Worm (Caenorhabditis elegans): ENCODE results near the gene ugt-45.

ugt-45 gene

ce11 chrIV:3743748-3744147 is 7.2 kb downstream of the ugt-45 start, which contains the start of gene siah-1 (continued):
- TF ChIP-seq rpc-1 (optimal IDR thresholded peaks at IDR 0.05) (no peak), rpc-1 (tag; optimal IDR thresholded peaks at IDR 0.05) (no peak), nhr-90 (tag; optimal IDR thresholded peaks at IDR 0.05) (no peak), let-607 (tag; optimal IDR thresholded peaks at IDR 0.05) (no peak), lin-40 (tag; optimal IDR thresholded peaks at IDR 0.05) (no peak), F37B4.10 (GFP tag; IDR thresholded peaks at IDR 0.05) (no peak), hsf-1 (GFP tag; IDR thresholded peaks at IDR 0.05) (no peak), him-1 (tag; optimal IDR thresholded peaks at IDR 0.05) (no peak), rcor-1 (GFP tag; IDR thresholded peaks at IDR 0.05) (no peak), ets-4 (GFP tag; optimal IDR thresholded peaks at IDR 0.05) (no peak), C06A6.2 (GFP tag; conservative IDR thresholded peaks at IDR 0.05) (no peak), egrh-3 (GFP tag; IDR thresholded peaks at IDR 0.05) (no peak), sea-2 (GFP tag; IDR thresholded peaks at IDR 0.05) (no peak), lin-54 (GFP tag; optimal IDR thresholded peaks at IDR 0.05) (no peak), zfh-2 (GFP tag; conservative IDR thresholded peaks at IDR 0.05) (0 out of 2 replicates have a peak, but pooled peaks have one; percentile 34), let-526 (GFP tag; IDR thresholded peaks at IDR 0.05) (0 out of 2 replicates have a peak, but pooled peaks have one; percentile 12), pbrm-1 (GFP tag; IDR thresholded peaks at IDR 0.05) (no peak), ztf-18 (tag; optimal IDR thresholded peaks at IDR 0.05) (no peak), ZK185.1 (tag; optimal IDR thresholded peaks at IDR 0.05; ENCODE audit: poor library complexity, severe bottlenecking) (no peak), dox-1 (GFP tag; IDR thresholded peaks at IDR 0.05) (0 out of 2 replicates have a peak, but pooled peaks have one; percentile 11), lsl-1 (GFP tag; optimal IDR thresholded peaks at IDR 0.05) (no peak), efl-1 (GFP tag; optimal IDR thresholded peaks at IDR 0.05) (no peak), atf-7 (tag; optimal IDR thresholded peaks at IDR 0.05) (no peak), F39B2.1 (GFP tag; IDR thresholded peaks at IDR 0.05) (no peak), zim-3 (tag; optimal IDR thresholded peaks at IDR 0.05) (no peak), ztf-26 (tag; optimal IDR thresholded peaks at IDR 0.05) (no peak), aptf-2 (GFP tag; conservative IDR thresholded peaks at IDR 0.05) (no peak)

- TF ChIP-seq B0261.1 (tag; optimal IDR thresholded peaks at IDR 0.05), result no peak
- TF ChIP-seq somi-1 (GFP tag; optimal IDR thresholded peaks at IDR 0.05), result peak; percentile 72
- no peak for TF ChIP-seq repo-1 (tag; optimal IDR thresholded peaks at IDR 0.05)
- TF ChIP-seq lin-40 (tag; optimal IDR thresholded peaks at IDR 0.05), result peak; percentile 60
- peak; percentile 75 for TF ChIP-seq attf-5 (GFP tag; optimal IDR thresholded peaks at IDR 0.05)
- TF ChIP-seq gei-17 (GFP tag; optimal IDR thresholded peaks at IDR 0.05), result peak; percentile 39
- 0 out of 2 replicates have a peak, but pooled peaks have one; percentile 24 for TF ChIP-seq hmg-20 (GFP tag; IDR thresholded peaks at IDR 0.05)
- peak; percentile 32 for TF ChIP-seq atf-7 (tag; optimal IDR thresholded peaks at IDR 0.05)
- peak in 1 of 3 experiments; percentile 49 for TF ChIP-seq lin-35 (GFP tag; optimal IDR thresholded peaks at IDR 0.05)
- no peak for TF ChIP-seq F55B11.4 (tag; optimal IDR thresholded peaks at IDR 0.05; ENCODE audit: borderline replicate concordance, insufficient read depth)
- TF ChIP-seq tbp1 (GFP tag; optimal IDR thresholded peaks at IDR 0.05), result peak; percentile 20
- no peak for TF ChIP-seq attf-6 (GFP tag; IDR thresholded peaks at IDR 0.05)
- peak; percentile 28 for TF ChIP-seq lin-54 (GFP tag; optimal IDR thresholded peaks at IDR 0.05)
- TF ChIP-seq hmg-1.2 (GFP tag; IDR thresholded peaks at IDR 0.05), result peak; percentile 87
- no peak for TF ChIP-seq tbx-9 (tag; optimal IDR thresholded peaks at IDR 0.05; ENCODE audit: borderline replicate concordance)
- peak; percentile 3 for TF ChIP-seq ztf-22 (GFP tag; optimal IDR thresholded peaks at IDR 0.05)
- peak; percentile 28; the same call in 1 of the 2 replicates for TF ChIP-seq egrh-3 (GFP tag; IDR thresholded peaks at IDR 0.05)
- TF ChIP-seq F23B12.7 (tag; optimal IDR thresholded peaks at IDR 0.05; ENCODE audit: insufficient read depth), result peak; percentile 17
- TF ChIP-seq lin-26 (GFP tag; IDR thresholded peaks at IDR 0.05), result peak; percentile 70
- TF ChIP-seq athp-1 (tag; optimal IDR thresholded peaks at IDR 0.05), result peak; percentile 18
- peak; percentile 36 for TF ChIP-seq madf-10 (tag; optimal IDR thresholded peaks at IDR 0.05)
- TF ChIP-seq ceh-27 (GFP tag; optimal IDR thresholded peaks at IDR 0.05), result peak; percentile 38
- no peak for TF ChIP-seq snpc-4 (GFP tag; optimal IDR thresholded peaks at IDR 0.05)
- TF ChIP-seq snpc-4 (tag; optimal IDR thresholded peaks at IDR 0.05), result peak in 2 of 4 experiments; percentile 31 to 75
- peak; percentile 69; the same call in 1 of the 2 replicates for TF ChIP-seq B0336.3 (GFP tag; IDR thresholded peaks at IDR 0.05)
Measured at ce11 chrIV:3742426-3742839, 8.5 kb downstream of the ugt-45 start.
